Worm (Caenorhabditis elegans) whole organism, midembryonic: ENCODE measurements around the gene T28B11.1.

Experiments used
- T22C8.4 ChIP-seq: fragments of 200-800 bp; sonication (Bioruptor generic); IDR thresholded peaks from 2 replicates; pipeline ENCODE4 v1.3.6; 2022; ENCODE audit warnings: missing genetic modification characterization, missing compliant biosample characterization
- cog-1 ChIP-seq: sonication (generic microtip); optimal IDR thresholded peaks from 2 replicates; lab custom pipeline; 2016; ENCODE audit warnings: missing genetic modification characterization, missing compliant biosample characterization
- flt-1 ChIP-seq: fragments of 200-800 bp; sonication (Bioruptor generic); IDR thresholded peaks from 2 replicates; pipeline ENCODE4 v1.3.6; 2022; ENCODE audit warnings: missing genetic modification characterization, missing compliant biosample characterization
- klf-2 ChIP-seq: fragments of 200-800 bp; sonication (Bioruptor generic); conservative IDR thresholded peaks from 2 replicates; pipeline ENCODE4 v1.3.6; 2022; ENCODE audit warnings: missing genetic modification reagents, missing genetic modification characterization, missing compliant biosample characterization
- med-1 ChIP-seq: sonication (generic microtip); optimal IDR thresholded peaks from 2 replicates; lab custom pipeline; 2017; ENCODE audit warnings: missing genetic modification characterization, mild to moderate bottlenecking, missing compliant biosample characterization, antibody characterized with exemption, missing genetic modification reagents; ENCODE audit not compliant: insufficient read depth
- ref-1 ChIP-seq: fragments of 200-800 bp; sonication (Bioruptor generic); conservative IDR thresholded peaks from 2 replicates; pipeline ENCODE4 v1.3.6; 2022; ENCODE audit warnings: missing genetic modification reagents, missing genetic modification characterization, missing compliant biosample characterization
- tab-1 ChIP-seq: fragments of 200-800 bp; sonication (Bioruptor generic); IDR thresholded peaks from 2 replicates; pipeline ENCODE4 v1.3.6; 2022; ENCODE audit warnings: missing genetic modification characterization, missing compliant biosample characterization
- ztf-23 ChIP-seq: fragments of 200-800 bp; sonication (Bioruptor generic); IDR thresholded peaks from 2 replicates; pipeline ENCODE4 v1.3.6; 2022; ENCODE audit warnings: missing genetic modification reagents, missing genetic modification characterization, missing compliant biosample characterization
- ztf-29 ChIP-seq: fragments of 200-800 bp; sonication (Bioruptor generic); IDR thresholded peaks from 2 replicates; pipeline ENCODE4 v1.3.6; 2022; ENCODE audit warnings: missing genetic modification reagents, missing genetic modification characterization, missing compliant biosample characterization

T28B11.1 gene

DNA sequence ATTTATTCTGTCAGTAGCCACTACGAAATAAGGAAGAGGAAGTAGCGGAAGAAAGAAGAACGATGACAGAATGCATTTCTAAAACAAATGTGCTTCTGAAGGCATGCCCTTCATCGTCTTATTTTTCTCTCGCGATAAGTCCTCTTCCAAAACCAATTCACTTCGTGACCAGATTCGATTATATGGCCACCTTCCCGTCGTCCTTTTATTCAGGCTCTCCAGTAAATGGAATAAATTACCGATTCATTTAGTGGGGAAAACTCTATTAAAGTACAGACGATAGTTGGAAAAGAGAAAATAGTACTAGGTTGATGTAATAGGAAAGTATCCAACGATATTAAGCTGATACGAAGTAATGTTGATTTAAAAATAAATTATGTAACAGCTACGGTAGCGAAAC is 10.9 kb downstream of the T28B11.1 start:
- TF ChIP-seq flt-1 (GFP tag; lab: Robert Waterston, UW), result no peak
- no peak for TF ChIP-seq ref-1 (GFP tag; lab: Robert Waterston, UW)
- no peak for TF ChIP-seq cog-1 (tag; lab: Kevin White, UChicago)
- TF ChIP-seq ztf-29 (GFP tag; lab: Robert Waterston, UW), result no peak
- TF ChIP-seq ztf-23 (GFP tag; lab: Robert Waterston, UW), result no peak

DNA sequence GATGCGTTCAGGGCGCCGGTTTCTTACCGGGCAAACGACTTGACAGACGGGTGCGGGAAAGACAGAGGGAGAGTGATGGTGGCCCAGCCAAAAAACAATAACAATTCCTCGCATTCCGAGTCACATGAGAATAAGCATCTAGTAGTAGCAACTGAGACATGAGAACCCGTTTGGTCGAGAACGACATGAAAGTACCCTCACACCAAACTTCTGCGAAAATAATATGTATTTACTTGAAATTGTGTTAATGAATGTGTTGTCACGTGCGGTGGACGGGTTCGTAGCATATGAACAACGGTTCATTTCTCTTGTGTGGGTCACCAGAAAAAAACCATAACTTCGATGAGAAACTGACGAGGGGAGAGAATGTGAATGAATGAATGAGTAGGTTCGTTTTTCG is 11.3 kb downstream of the T28B11.1 start:
- no peak for TF ChIP-seq cog-1 (tag; lab: Kevin White, UChicago)
- TF ChIP-seq flt-1 (GFP tag; lab: Robert Waterston, UW), result no peak
- TF ChIP-seq tab-1 (GFP tag; lab: Robert Waterston, UW), result no peak
- TF ChIP-seq ztf-29 (GFP tag; lab: Robert Waterston, UW), result no peak

DNA sequence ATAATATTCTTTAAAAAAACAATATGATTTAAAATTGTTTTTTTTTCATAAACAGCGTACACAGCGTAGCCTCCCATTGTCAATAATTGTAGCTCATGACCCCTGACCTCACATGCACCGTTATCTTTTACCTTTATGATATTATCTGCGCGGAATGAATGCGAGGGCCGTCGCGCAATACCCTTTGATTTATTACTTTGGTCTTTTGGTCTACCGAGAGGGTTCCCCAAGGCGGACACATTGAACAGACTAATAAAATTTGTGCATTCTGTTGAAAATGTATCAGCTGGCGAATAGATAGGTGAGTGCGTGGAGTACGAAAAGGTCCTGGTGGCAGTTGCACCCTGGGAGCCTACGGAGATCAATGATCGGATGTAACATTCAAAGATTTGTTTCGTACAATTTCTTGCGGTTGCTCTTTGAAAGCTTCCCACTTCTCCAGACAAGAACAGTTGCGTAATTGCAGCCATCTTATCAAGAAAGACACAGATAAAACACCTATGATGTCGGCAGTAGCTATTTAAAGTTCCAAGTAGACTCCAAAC is 11.8 kb downstream of the T28B11.1 start:
- no peak for TF ChIP-seq med-1 (GFP tag; lab: Kevin White, UChicago)
- no peak for TF ChIP-seq cog-1 (tag; lab: Kevin White, UChicago)
- no peak for TF ChIP-seq ref-1 (GFP tag; lab: Robert Waterston, UW)
- TF ChIP-seq flt-1 (GFP tag; lab: Robert Waterston, UW), result no peak
- no peak for TF ChIP-seq ztf-29 (GFP tag; lab: Robert Waterston, UW)
- TF ChIP-seq klf-2 (GFP tag; lab: Robert Waterston, UW), result no peak
- TF ChIP-seq tab-1 (GFP tag; lab: Robert Waterston, UW), result no peak
- TF ChIP-seq T22C8.4 (GFP tag; lab: Robert Waterston, UW), result no peak
- no peak for TF ChIP-seq ztf-23 (GFP tag; lab: Robert Waterston, UW)

ce11 chrV:10719833-10720170 is 12.4 kb downstream of the T28B11.1 start:
- TF ChIP-seq med-1 (GFP tag; lab: Kevin White, UChicago) (no peak), ref-1 (GFP tag; lab: Robert Waterston, UW) (no peak), T22C8.4 (GFP tag; lab: Robert Waterston, UW) (no peak), klf-2 (GFP tag; lab: Robert Waterston, UW) (no peak)

DNA sequence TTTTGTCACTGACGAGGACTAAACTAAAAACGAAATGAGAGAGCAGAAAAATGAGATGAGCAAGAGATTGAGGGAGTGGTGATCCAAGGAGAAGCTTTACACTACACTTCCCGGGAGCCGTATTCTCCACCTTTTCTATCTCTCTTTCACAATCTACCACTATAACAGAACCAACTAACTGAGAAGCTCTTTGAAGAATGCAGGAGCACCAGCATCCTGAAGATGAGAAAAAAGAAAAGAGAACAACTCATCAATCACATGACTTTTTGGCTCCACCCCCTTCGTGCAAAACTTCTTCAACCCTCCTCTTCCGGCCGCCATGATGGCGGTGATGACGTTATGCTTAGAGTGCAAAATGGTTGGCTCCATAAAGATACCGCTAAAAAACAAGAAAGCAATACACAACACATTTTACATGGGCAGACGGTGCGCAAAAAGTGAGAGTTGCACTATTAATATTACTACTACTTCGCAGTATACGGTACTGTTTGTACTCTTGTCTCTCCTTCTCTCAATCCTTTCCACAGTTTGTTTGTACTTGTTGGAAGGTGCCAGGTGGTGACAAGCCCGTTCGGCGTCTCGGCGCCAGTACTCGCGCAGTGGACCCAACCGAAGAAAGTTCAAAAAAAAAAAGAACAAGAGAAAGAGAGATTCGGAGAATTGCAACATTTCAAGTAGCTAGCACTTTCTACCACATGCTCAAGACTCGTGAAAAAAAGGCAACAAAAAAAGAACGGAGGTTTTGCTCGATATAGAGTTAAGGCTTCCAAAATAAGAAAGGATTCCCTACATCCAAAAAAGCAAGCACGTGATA is 13.0 kb downstream of the T28B11.1 start:
- TF ChIP-seq tab-1 (GFP tag; lab: Robert Waterston, UW) (no peak), cog-1 (tag; lab: Kevin White, UChicago) (no peak), klf-2 (GFP tag; lab: Robert Waterston, UW) (no peak), ztf-29 (GFP tag; lab: Robert Waterston, UW) (no peak), ztf-23 (GFP tag; lab: Robert Waterston, UW) (no peak), ref-1 (GFP tag; lab: Robert Waterston, UW) (no peak), flt-1 (GFP tag; lab: Robert Waterston, UW) (no peak), med-1 (GFP tag; lab: Kevin White, UChicago) (no peak), T22C8.4 (GFP tag; lab: Robert Waterston, UW) (no peak)

- no peak for TF ChIP-seq flt-1 (GFP tag; lab: Robert Waterston, UW)
- TF ChIP-seq ref-1 (GFP tag; lab: Robert Waterston, UW), result no peak
- no peak for TF ChIP-seq cog-1 (tag; lab: Kevin White, UChicago)
- TF ChIP-seq ztf-29 (GFP tag; lab: Robert Waterston, UW), result no peak
- no peak for TF ChIP-seq tab-1 (GFP tag; lab: Robert Waterston, UW)
- no peak for TF ChIP-seq T22C8.4 (GFP tag; lab: Robert Waterston, UW)
- TF ChIP-seq med-1 (GFP tag; lab: Kevin White, UChicago), result no peak
- TF ChIP-seq ztf-23 (GFP tag; lab: Robert Waterston, UW), result no peak
- TF ChIP-seq klf-2 (GFP tag; lab: Robert Waterston, UW), result no peak
These were observed 14.2 kb downstream of the T28B11.1 start for ce11 chrV:10718037-10718436.

DNA sequence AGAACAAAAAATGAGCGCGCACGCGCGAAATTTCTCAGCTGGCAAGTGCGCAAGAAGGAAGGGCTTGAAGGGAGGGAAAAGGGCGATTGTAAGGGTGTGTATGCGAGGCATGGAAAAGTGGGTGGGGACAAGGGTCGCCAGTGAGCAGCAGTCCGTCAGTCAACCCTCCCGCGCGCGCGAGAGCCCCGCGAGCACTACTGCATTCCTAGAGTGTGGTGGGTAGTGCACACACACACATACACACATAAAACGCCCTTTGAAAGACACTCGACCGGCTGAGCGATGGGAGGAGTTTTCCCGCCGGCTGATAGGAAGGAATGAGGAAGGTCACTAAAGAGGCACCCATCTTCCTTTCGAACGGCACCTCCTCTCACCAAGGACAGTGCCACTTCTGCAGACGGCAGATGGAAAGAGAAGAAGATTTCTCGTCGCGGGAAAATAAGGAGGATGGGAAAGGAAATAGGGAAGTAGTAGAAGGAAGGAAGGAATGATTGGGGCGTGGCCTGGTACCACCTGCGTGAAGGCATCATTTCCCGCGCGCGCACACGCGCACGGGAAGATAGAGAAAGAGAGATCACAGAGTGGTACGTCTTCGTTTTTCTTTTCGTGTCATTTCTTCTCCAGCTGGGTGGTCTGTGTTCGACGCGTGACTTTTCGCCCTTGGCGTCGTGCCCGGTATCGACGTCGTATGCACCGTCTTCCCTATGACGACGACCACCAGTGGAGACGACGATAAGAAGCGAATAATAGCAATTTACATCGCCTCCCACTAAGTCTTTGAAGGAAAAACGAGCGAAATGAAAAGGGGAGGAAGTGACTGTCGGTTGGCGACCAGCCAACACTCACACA is 15.1 kb downstream of the T28B11.1 start:
- TF ChIP-seq klf-2 (GFP tag; lab: Robert Waterston, UW), result 0 out of 2 replicates have a peak, but pooled peaks have one; percentile 20
- peak; percentile 67 for TF ChIP-seq ztf-29 (GFP tag; lab: Robert Waterston, UW)
- TF ChIP-seq tab-1 (GFP tag; lab: Robert Waterston, UW), result peak; percentile 33; the same call in 1 of the 2 replicates
- TF ChIP-seq T22C8.4 (GFP tag; lab: Robert Waterston, UW), result no peak
- TF ChIP-seq med-1 (GFP tag; lab: Kevin White, UChicago), result no peak
- peak; percentile 75 for TF ChIP-seq flt-1 (GFP tag; lab: Robert Waterston, UW)
- peak; percentile 58 for TF ChIP-seq cog-1 (tag; lab: Kevin White, UChicago)

- TF ChIP-seq klf-2 (GFP tag; lab: Robert Waterston, UW), result peak; percentile 48; the same call in 1 of the 2 replicates
- peak; percentile 30; the same call in 1 of the 2 replicates for TF ChIP-seq ztf-29 (GFP tag; lab: Robert Waterston, UW)
- no peak for TF ChIP-seq T22C8.4 (GFP tag; lab: Robert Waterston, UW)
- peak; percentile 80 for TF ChIP-seq ztf-23 (GFP tag; lab: Robert Waterston, UW)
- peak; percentile 83; the same call in 1 of the 2 replicates for TF ChIP-seq flt-1 (GFP tag; lab: Robert Waterston, UW)
- TF ChIP-seq med-1 (GFP tag; lab: Kevin White, UChicago), result no peak
- peak; percentile 68 for TF ChIP-seq cog-1 (tag; lab: Kevin White, UChicago)
- TF ChIP-seq ref-1 (GFP tag; lab: Robert Waterston, UW), result no peak; the same call in 1 of the 2 replicates
- 0 out of 2 replicates have a peak, but pooled peaks have one; percentile 48 for TF ChIP-seq tab-1 (GFP tag; lab: Robert Waterston, UW)
These were observed 16.8 kb downstream of the T28B11.1 start for ce11 chrV:10715158-10716152.
